Fruit fly (Drosophila melanogaster): ENCODE measurements around the gene Uch.

The Uch gene

dm6 chr2L:2201107-2201561 lies 12.9 kb downstream of the Uch start (continued):
- TF ChIP-seq CG1647 (GFP tag; optimal IDR thresholded peaks at IDR 0.05) (peak; percentile 46), CG15011 (GFP tag; optimal IDR thresholded peaks at IDR 0.05) (peak; percentile 63), usp (GFP tag; optimal IDR thresholded peaks at IDR 0.05) (no peak), cad (GFP tag; optimal IDR thresholded peaks at IDR 0.05) (no peak), CG11093 (GFP tag; IDR thresholded peaks at IDR 0.05) (peak; percentile 58; the same call in 1 of the 3 replicates), Hr3 (GFP tag; optimal IDR thresholded peaks at IDR 0.05) (peak; percentile 82), Lpt (GFP tag; optimal IDR thresholded peaks at IDR 0.05) (no peak), h (optimal IDR thresholded peaks at IDR 0.05) (no peak), tx (GFP tag; optimal IDR thresholded peaks at IDR 0.05) (peak; percentile 17), z (GFP tag; IDR thresholded peaks at IDR 0.05) (peak; percentile 4; the same call in 1 of the 3 replicates), gcm2 (GFP tag; optimal IDR thresholded peaks at IDR 0.05) (peak; percentile 2), CG14050 (GFP tag; IDR thresholded peaks at IDR 0.05) (no peak), Hmx (GFP tag; optimal IDR thresholded peaks at IDR 0.05) (no peak), grau (tag; optimal IDR thresholded peaks at IDR 0.05) (peak; percentile 75), MTF-1 (GFP tag; optimal IDR thresholded peaks at IDR 0.05; ENCODE audit: borderline replicate concordance) (peak; percentile 37), Chrac-16 (GFP tag; optimal IDR thresholded peaks at IDR 0.05) (peak; percentile 78), Dek (tag; optimal IDR thresholded peaks at IDR 0.05) (no peak), ttk (GFP tag; IDR thresholded peaks at IDR 0.05) (peak; percentile 45), Kr (GFP tag; optimal IDR thresholded peaks at IDR 0.05) (no peak), CG11085 (GFP tag; IDR thresholded peaks at IDR 0.05) (no peak), jigr1 (GFP tag; IDR thresholded peaks at IDR 0.05) (no peak), CG16815 (GFP tag; optimal IDR thresholded peaks at IDR 0.05) (peak; percentile 80), Dad (GFP tag; optimal IDR thresholded peaks at IDR 0.05) (peak; percentile 59), Usf (GFP tag; optimal IDR thresholded peaks at IDR 0.05) (peak; percentile 67), ATbp (GFP tag; optimal IDR thresholded peaks at IDR 0.05) (peak; percentile 91), Optix (GFP tag; IDR thresholded peaks at IDR 0.05) (peak; percentile 75), dan (GFP tag; IDR thresholded peaks at IDR 0.05) (no peak), odd (GFP tag; optimal IDR thresholded peaks at IDR 0.05) (peak; percentile 75), Fer1 (GFP tag; optimal IDR thresholded peaks at IDR 0.05) (peak; percentile 53), psq (GFP tag; optimal IDR thresholded peaks at IDR 0.05) (no peak), CG14860 (GFP tag; IDR thresholded peaks at IDR 0.05; ENCODE audit: partially characterized antibody) (no peak; the same call in 2 of the 3 replicates), dimm (GFP tag; IDR thresholded peaks at IDR 0.05) (0 out of 2 replicates have a peak, but pooled peaks have one; percentile 31), CG6654 (GFP tag; optimal IDR thresholded peaks at IDR 0.05) (peak; percentile 73), CG6175 (GFP tag; IDR thresholded peaks at IDR 0.05) (no peak), hkb (optimal IDR thresholded peaks at IDR 0.05) (no peak), hkb (GFP tag; IDR thresholded peaks at IDR 0.05) (peak; percentile 71), CG14014 (GFP tag; IDR thresholded peaks at IDR 0.05) (0 out of 2 replicates have a peak, but pooled peaks have one; percentile 29), ems (GFP tag; optimal IDR thresholded peaks at IDR 0.05) (peak; percentile 51), ap (GFP tag; IDR thresholded peaks at IDR 0.05) (peak; percentile 74), Ets65A (GFP tag) (peak; percentile 94), Tbp (GFP tag; optimal IDR thresholded peaks at IDR 0.05) (no peak), CG6689 (GFP tag; IDR thresholded peaks at IDR 0.05) (peak; percentile 78), fd102C (GFP tag; optimal IDR thresholded peaks at IDR 0.05) (peak; percentile 26), pita (GFP tag; optimal IDR thresholded peaks at IDR 0.05) (no peak), wdn (GFP tag; IDR thresholded peaks at IDR 0.05) (no peak), sug (tag; optimal IDR thresholded peaks at IDR 0.05) (peak; percentile 32), pum (GFP tag; optimal IDR thresholded peaks at IDR 0.05) (peak; percentile 74), ssp (GFP tag; IDR thresholded peaks at IDR 0.05) (0 out of 2 replicates have a peak, but pooled peaks have one; percentile 35), pho (GFP tag; optimal IDR thresholded peaks at IDR 0.05) (no peak), insv (GFP tag; optimal IDR thresholded peaks at IDR 0.05) (no peak), CG9609 (GFP tag; optimal IDR thresholded peaks at IDR 0.05) (peak; percentile 44), dm (GFP tag; optimal IDR thresholded peaks at IDR 0.05) (no peak), CG17829 (tag; optimal IDR thresholded peaks at IDR 0.05) (peak; percentile 91)
